Worm (Caenorhabditis elegans): Measurements from ENCODE around the gene zhit-1.

DNA sequence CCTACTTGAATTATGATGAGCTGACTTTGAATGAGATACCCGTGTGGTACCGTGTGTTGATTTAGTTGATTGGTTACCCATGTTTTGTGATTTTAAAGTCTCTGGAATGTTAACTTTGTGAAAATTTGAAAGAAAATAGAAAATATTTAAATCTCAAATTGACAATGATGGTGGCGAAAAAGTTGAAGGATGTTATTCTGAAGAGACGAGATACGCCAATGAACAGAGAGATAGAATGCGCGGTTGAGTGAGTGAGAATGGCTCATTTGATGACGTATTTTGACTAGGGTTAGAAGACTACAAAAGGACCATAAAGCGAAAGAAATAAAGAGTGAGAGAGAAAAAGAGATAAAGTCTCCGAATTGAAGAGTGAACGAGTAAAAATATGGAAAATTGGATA, 25.9 kb downstream of the zhit-1 start, which contains the start of gene glb-6:
- TF ChIP-seq unc-62 (GFP tag; optimal IDR thresholded peaks at IDR 0.05 in 1 of 2) (no peak), unc-62 (tag; optimal IDR thresholded peaks at IDR 0.05) (no peak), pha-4 (GFP tag; IDR thresholded peaks at IDR 0.05) (no peak), pha-4 (tag; optimal IDR thresholded peaks at IDR 0.05) (no peak), lsy-2 (tag; optimal IDR thresholded peaks at IDR 0.05) (no peak), ceh-62 (tag; optimal IDR thresholded peaks at IDR 0.05) (no peak), ztf-11 (tag; optimal IDR thresholded peaks at IDR 0.05) (no peak), nhr-11 (tag; optimal IDR thresholded peaks at IDR 0.05) (no peak), aha-1 (tag) (no peak), ama-1 (optimal IDR thresholded peaks at IDR 0.05) (no peak), nhr-25 (tag; optimal IDR thresholded peaks at IDR 0.05; ENCODE audit: borderline replicate concordance, insufficient read depth) (no peak), spr-1 (tag; optimal IDR thresholded peaks at IDR 0.05) (no peak), pqm-1 (tag; optimal IDR thresholded peaks at IDR 0.05) (no peak), ceh-82 (tag; optimal IDR thresholded peaks at IDR 0.05) (no peak)
